Fruit fly (Drosophila melanogaster) whole organism, embryonic: ENCODE measurements around the gene CG13026.
A peak's percentile ranks its signal among the peaks of the same experiment; 100 is the strongest.

Source experiments
- Ada2b ChIP-seq: fragments of 200-800 bp; sonication (Bioruptor generic); IDR thresholded peaks from 2 replicates; pipeline ENCODE4 v1.3.6; 2022; ENCODE audit warnings: missing biosample characterization, missing genetic modification characterization
- Aef1 ChIP-seq: fragments of 200-800 bp; sonication (Bioruptor generic); IDR thresholded peaks from 3 replicates; pipeline ENCODE4 v1.3.6; 2022; ENCODE audit warnings: missing biosample characterization, missing genetic modification characterization
- Atf6 ChIP-seq: fragments of 200-800 bp; sonication (Bioruptor generic); IDR thresholded peaks from 2 replicates; pipeline ENCODE4 v1.3.6; 2022; ENCODE audit warnings: missing biosample characterization, missing genetic modification characterization
- BEAF-32 ChIP-seq: fragments of 200-800 bp; sonication (Bioruptor generic); optimal IDR thresholded peaks from 3 replicates; lab custom pipeline; 2017; ENCODE audit warnings: missing biosample characterization, missing genetic modification characterization, mild to moderate bottlenecking, moderate library complexity, missing genetic modification reagents
- Bdp1 ChIP-seq: fragments of 200-800 bp; sonication (Bioruptor generic); optimal IDR thresholded peaks from 3 replicates; lab custom pipeline; 2016; ENCODE audit warnings: missing biosample characterization, missing genetic modification characterization
- C15 ChIP-seq: fragments of 200-800 bp; sonication (Bioruptor generic); IDR thresholded peaks from 3 replicates; pipeline ENCODE4 v1.3.6; 2022; ENCODE audit warnings: missing biosample characterization, missing genetic modification characterization
- CG10147 ChIP-seq: fragments of 200-800 bp; sonication (Bioruptor generic); optimal IDR thresholded peaks from 2 replicates; lab custom pipeline; 2019; ENCODE audit warnings: missing biosample characterization, mild to moderate bottlenecking, missing genetic modification characterization, moderate library complexity
- CG10543 ChIP-seq: fragments of 200-800 bp; sonication (Bioruptor generic); optimal IDR thresholded peaks from 3 replicates; lab custom pipeline; 2017; ENCODE audit warnings: missing biosample characterization, mild to moderate bottlenecking, missing genetic modification characterization, moderate library complexity
- CG11093 ChIP-seq: fragments of 200-800 bp; sonication (Bioruptor generic); IDR thresholded peaks from 3 replicates; pipeline ENCODE4 v1.3.6; 2022; ENCODE audit warnings: missing biosample characterization, missing genetic modification characterization
- CG12744 ChIP-seq: fragments of 200-800 bp; sonication (Bioruptor generic); optimal IDR thresholded peaks from 2 replicates; lab custom pipeline; 2016; ENCODE audit warnings: missing biosample characterization, missing genetic modification characterization
- CG14050 ChIP-seq: fragments of 200-800 bp; sonication (Bioruptor generic); IDR thresholded peaks from 3 replicates; pipeline ENCODE4 v1.3.6; 2022; ENCODE audit warnings: missing biosample characterization, missing genetic modification characterization
- CG14965 ChIP-seq: fragments of 200-800 bp; sonication (Bioruptor generic); optimal IDR thresholded peaks from 2 replicates; lab custom pipeline; 2016; ENCODE audit warnings: missing biosample characterization, missing genetic modification characterization, borderline replicate concordance
- CG16863 ChIP-seq: fragments of 200-800 bp; sonication (Bioruptor generic); optimal IDR thresholded peaks from 3 replicates; lab custom pipeline; 2016; ENCODE audit warnings: missing biosample characterization, missing genetic modification characterization
- CG17385 ChIP-seq: fragments of 200-800 bp; sonication (Bioruptor generic); optimal IDR thresholded peaks from 3 replicates; lab custom pipeline; 2018; ENCODE audit warnings: missing biosample characterization, mild to moderate bottlenecking, missing genetic modification characterization
- CG17612 ChIP-seq: fragments of 200-800 bp; sonication (Bioruptor generic); IDR thresholded peaks from 2 replicates; pipeline ENCODE4 v1.3.6; 2022; ENCODE audit warnings: missing biosample characterization, missing genetic modification characterization
- CG18262 ChIP-seq: fragments of 200-800 bp; optimal IDR thresholded peaks from 3 replicates; lab custom pipeline; 2019; ENCODE audit warnings: missing biosample characterization, mild to moderate bottlenecking, missing genetic modification characterization, moderate library complexity
- CG31365 ChIP-seq: fragments of 200-800 bp; sonication (Bioruptor generic); optimal IDR thresholded peaks from 2 replicates; lab custom pipeline; 2018; ENCODE audit warnings: missing biosample characterization, mild to moderate bottlenecking, missing genetic modification characterization
- CG3163 ChIP-seq: fragments of 200-800 bp; sonication (Bioruptor generic); optimal IDR thresholded peaks from 3 replicates; lab custom pipeline; 2016; ENCODE audit warnings: missing biosample characterization, missing genetic modification characterization
- CG32767 ChIP-seq: fragments of 200-800 bp; sonication (Bioruptor generic); IDR thresholded peaks from 2 replicates; pipeline ENCODE4 v1.3.6; 2022; ENCODE audit warnings: missing biosample characterization, missing genetic modification characterization
- CG4730 ChIP-seq: fragments of 200-800 bp; sonication (Bioruptor generic); IDR thresholded peaks from 2 replicates; pipeline ENCODE4 v1.3.6; 2022; ENCODE audit warnings: missing biosample characterization, missing genetic modification characterization
- CG6689 ChIP-seq: fragments of 200-800 bp; sonication (Bioruptor generic); IDR thresholded peaks from 2 replicates; pipeline ENCODE4 v1.3.6; 2022; ENCODE audit warnings: missing biosample characterization, missing genetic modification characterization
- CG7372 ChIP-seq: fragments of 200-800 bp; sonication (Bioruptor generic); IDR thresholded peaks from 2 replicates; pipeline ENCODE4 v1.3.6; 2022; ENCODE audit warnings: missing biosample characterization, missing genetic modification characterization
- CG7963 ChIP-seq: fragments of 200-800 bp; sonication (Bioruptor generic); IDR thresholded peaks from 3 replicates; pipeline ENCODE4 v1.3.6; 2022; ENCODE audit warnings: missing biosample characterization, missing genetic modification characterization; ENCODE audit not compliant: partially characterized antibody
- CG8388 ChIP-seq: fragments of 200-800 bp; sonication (Bioruptor generic); optimal IDR thresholded peaks from 2 replicates; lab custom pipeline; 2019; ENCODE audit warnings: missing biosample characterization, mild to moderate bottlenecking, missing genetic modification characterization, moderate library complexity
- CG9817 ChIP-seq: fragments of 200-800 bp; sonication (Bioruptor generic); optimal IDR thresholded peaks from 2 replicates; lab custom pipeline; 2018; ENCODE audit warnings: missing biosample characterization, mild to moderate bottlenecking, missing genetic modification characterization, moderate library complexity
- MTF-1 ChIP-seq: fragments of 200-800 bp; sonication (Bioruptor generic); optimal IDR thresholded peaks from 2 replicates; lab custom pipeline; 2018; ENCODE audit warnings: missing biosample characterization, mild to moderate bottlenecking, missing genetic modification characterization, borderline replicate concordance
- Mad ChIP-seq: fragments of 200-800 bp; sonication (Bioruptor generic); optimal IDR thresholded peaks from 2 replicates; lab custom pipeline; 2016; ENCODE audit warnings: missing biosample characterization, missing genetic modification characterization
- Max ChIP-seq: fragments of 200-800 bp; sonication (Bioruptor generic); optimal IDR thresholded peaks from 2 replicates; lab custom pipeline; 2016; ENCODE audit warnings: missing biosample characterization, mild to moderate bottlenecking, missing genetic modification characterization
- NK7.1 ChIP-seq: fragments of 200-800 bp; sonication (Bioruptor generic); optimal IDR thresholded peaks from 3 replicates; lab custom pipeline; 2016; ENCODE audit warnings: missing biosample characterization, missing genetic modification characterization
- Nf-YC ChIP-seq: fragments of 200-800 bp; optimal IDR thresholded peaks from 3 replicates; lab custom pipeline; 2019; ENCODE audit warnings: missing biosample characterization, mild to moderate bottlenecking, missing genetic modification characterization, moderate library complexity
- Poxn ChIP-seq: fragments of 200-800 bp; sonication (Bioruptor generic); IDR thresholded peaks from 2 replicates; pipeline ENCODE4 v1.3.6; 2022; ENCODE audit warnings: missing biosample characterization, missing genetic modification characterization
- Rfx ChIP-seq: fragments of 200-800 bp; sonication (Bioruptor generic); IDR thresholded peaks from 2 replicates; pipeline ENCODE4 v1.3.6; 2022; ENCODE audit warnings: missing biosample characterization, missing genetic modification characterization
- Sox102F ChIP-seq: fragments of 200-800 bp; sonication (Bioruptor generic); optimal IDR thresholded peaks from 2 replicates; lab custom pipeline; 2018; ENCODE audit warnings: missing biosample characterization, mild to moderate bottlenecking, missing genetic modification characterization, moderate library complexity
- ac ChIP-seq: fragments of 200-800 bp; sonication (Bioruptor generic); optimal IDR thresholded peaks from 3 replicates; lab custom pipeline; 2017; ENCODE audit warnings: missing biosample characterization, mild to moderate bottlenecking, missing genetic modification characterization
- dimm ChIP-seq: fragments of 200-800 bp; sonication (Bioruptor generic); IDR thresholded peaks from 2 replicates; pipeline ENCODE4 v1.3.6; 2022; ENCODE audit warnings: missing biosample characterization, missing genetic modification characterization
- dm ChIP-seq: fragments of 200-800 bp; sonication (Bioruptor generic); optimal IDR thresholded peaks from 3 replicates; lab custom pipeline; 2016; ENCODE audit warnings: missing biosample characterization, missing genetic modification characterization
- dmrt11E ChIP-seq: fragments of 200-800 bp; sonication (Bioruptor generic); optimal IDR thresholded peaks from 3 replicates; lab custom pipeline; 2018; ENCODE audit warnings: missing biosample characterization, mild to moderate bottlenecking, missing genetic modification characterization, moderate library complexity
- dmrt99B ChIP-seq: fragments of 200-800 bp; sonication (Bioruptor generic); optimal IDR thresholded peaks from 2 replicates; lab custom pipeline; 2018; ENCODE audit warnings: missing biosample characterization, mild to moderate bottlenecking, missing genetic modification characterization, moderate library complexity
- fu2 ChIP-seq: fragments of 200-800 bp; sonication (Bioruptor generic); optimal IDR thresholded peaks from 2 replicates; lab custom pipeline; 2016; ENCODE audit warnings: missing biosample characterization, missing genetic modification characterization
- grn ChIP-seq: fragments of 200-800 bp; sonication (Bioruptor generic); optimal IDR thresholded peaks from 3 replicates; lab custom pipeline; 2017; ENCODE audit warnings: missing biosample characterization, missing genetic modification characterization
- ham ChIP-seq: fragments of 200-800 bp; sonication (Bioruptor generic); IDR thresholded peaks from 2 replicates; pipeline ENCODE4 v1.3.6; 2022; ENCODE audit warnings: missing biosample characterization, missing genetic modification characterization
- hkb ChIP-seq, 2 experiments: fragments of 200-800 bp in 1 of 2; fragments of >200 bp in 1 of 2; sonication (Bioruptor generic) in 1 of 2; IDR thresholded peaks in 1 of 2; optimal IDR thresholded peaks in 1 of 2; 2 replicates each; pipeline versions ENCODE4 v1.3.6 to Lab custom; 2017 to 2022; ENCODE audit warnings: missing biosample characterization in 1 of 2, missing genetic modification characterization in 1 of 2
- mld ChIP-seq: fragments of 200-800 bp; sonication (Bioruptor generic); IDR thresholded peaks from 3 replicates; pipeline ENCODE4 v1.3.6; 2022; ENCODE audit warnings: missing biosample characterization, missing genetic modification characterization; ENCODE audit not compliant: partially characterized antibody
- nerfin-2 ChIP-seq: fragments of 200-800 bp; sonication (Bioruptor generic); IDR thresholded peaks from 2 replicates; pipeline ENCODE4 v1.3.6; 2022; ENCODE audit warnings: missing biosample characterization, missing genetic modification characterization; ENCODE audit not compliant: partially characterized antibody
- odd ChIP-seq: fragments of 200-800 bp; sonication (Bioruptor generic); optimal IDR thresholded peaks from 2 replicates; lab custom pipeline; 2017; ENCODE audit warnings: missing biosample characterization, mild to moderate bottlenecking, missing genetic modification characterization
- ro ChIP-seq: fragments of 200-800 bp; sonication (Bioruptor generic); IDR thresholded peaks from 2 replicates; pipeline ENCODE4 v1.3.6; 2022; ENCODE audit warnings: missing biosample characterization, missing genetic modification characterization
- row ChIP-seq: fragments of 200-800 bp; sonication (Bioruptor generic); IDR thresholded peaks from 3 replicates; pipeline ENCODE4 v1.3.6; 2022; ENCODE audit warnings: missing biosample characterization, missing genetic modification characterization
- sim ChIP-seq: fragments of 200-800 bp; sonication (Bioruptor generic); IDR thresholded peaks from 2 replicates; pipeline ENCODE4 v1.3.6; 2022; ENCODE audit warnings: missing biosample characterization, missing genetic modification characterization
- sisA ChIP-seq: fragments of 200-800 bp; sonication (Bioruptor generic); IDR thresholded peaks from 2 replicates; pipeline ENCODE4 v1.3.6; 2022; ENCODE audit warnings: missing biosample characterization, missing genetic modification characterization
- slp2 ChIP-seq: fragments of 200-800 bp; sonication (Bioruptor generic); optimal IDR thresholded peaks from 2 replicates; lab custom pipeline; 2016; ENCODE audit warnings: missing biosample characterization, missing genetic modification characterization

Gene CG13026

dm6 chr3L:16713446-16714192 is 12.3 kb downstream of the CG13026 start (continued):
- TF ChIP-seq ac (GFP tag; lab: Kevin White, UChicago) (peak; percentile 66), CG14965 (GFP tag; lab: Kevin White, UChicago) (no peak), grn (GFP tag; lab: Kevin White, UChicago) (no peak), CG4730 (GFP tag; lab: Robert Waterston, UW) (no peak), CG6689 (GFP tag; lab: Robert Waterston, UW) (no peak), Atf6 (GFP tag; lab: Robert Waterston, UW) (no peak), ham (GFP tag; lab: Robert Waterston, UW) (no peak), mld (GFP tag; lab: Robert Waterston, UW) (no peak), BEAF-32 (GFP tag; lab: Kevin White, UChicago) (peak; percentile 18), CG31365 (tag; lab: Kevin White, UChicago) (no peak), CG12744 (GFP tag; lab: Kevin White, UChicago) (no peak), CG3163 (GFP tag; lab: Kevin White, UChicago) (no peak), CG14050 (no peak), CG7963 (GFP tag; lab: Robert Waterston, UW) (peak; percentile 60; the same call in 2 of the 3 replicates), CG11093 (GFP tag; lab: Robert Waterston, UW) (no peak), dmrt11E (no peak), Max (GFP tag; lab: Kevin White, UChicago) (no peak), CG16863 (GFP tag; lab: Kevin White, UChicago) (no peak), CG9817 (tag; lab: Kevin White, UChicago) (no peak), Poxn (GFP tag; lab: Robert Waterston, UW) (no peak), CG10543 (GFP tag; lab: Kevin White, UChicago) (peak; percentile 66), Bdp1 (GFP tag; lab: Kevin White, UChicago) (no peak), CG10147 (GFP tag; lab: Kevin White, UChicago) (no peak), dmrt99B (no peak), sim (no peak), slp2 (GFP tag; lab: Kevin White, UChicago) (no peak), nerfin-2 (GFP tag; lab: Robert Waterston, UW) (peak; percentile 76; the same call in 1 of the 2 replicates), fu2 (GFP tag; lab: Kevin White, UChicago) (no peak), Mad (GFP tag; lab: Kevin White, UChicago) (no peak), Nf-YC (tag; lab: Kevin White, UChicago) (peak; percentile 58), Aef1 (GFP tag; lab: Robert Waterston, UW) (no peak), CG17612 (no peak), Sox102F (GFP tag; lab: Kevin White, UChicago) (no peak), row (no peak), CG17385 (no peak), ro (GFP tag; lab: Robert Waterston, UW) (no peak), CG32767 (GFP tag; lab: Robert Waterston, UW) (no peak), dimm (GFP tag; lab: Robert Waterston, UW) (no peak), MTF-1 (GFP tag; lab: Kevin White, UChicago) (no peak), Ada2b (no peak), sisA (GFP tag; lab: Robert Waterston, UW) (no peak), CG7372 (GFP tag; lab: Robert Waterston, UW) (no peak), CG8388 (no peak), NK7.1 (GFP tag; lab: Kevin White, UChicago) (no peak), Rfx (GFP tag; lab: Robert Waterston, UW) (no peak), dm (no peak), CG18262 (tag; lab: Kevin White, UChicago) (no peak), C15 (GFP tag; lab: Robert Waterston, UW) (no peak), odd (GFP tag; lab: Kevin White, UChicago) (no peak), hkb (optimal IDR thresholded peaks at IDR 0.05; lab: Kevin White, UChicago) (no peak), hkb (GFP tag; IDR thresholded peaks at IDR 0.05; lab: Robert Waterston, UW) (no peak)
